Fruit fly (Drosophila melanogaster) whole organism, embryonic: ENCODE data around the gene Vha16-3.

Experiments
- Abd-B ChIP-seq: fragments of 200-800 bp; sonication (Bioruptor generic); optimal IDR thresholded peaks from 2 replicates; lab custom pipeline; 2018; ENCODE audit warnings: missing biosample characterization, mild to moderate bottlenecking, missing genetic modification characterization, moderate library complexity
- Atf3 ChIP-seq: fragments of 200-800 bp; sonication (Bioruptor generic); optimal IDR thresholded peaks from 3 replicates; lab custom pipeline; 2016; ENCODE audit warnings: missing biosample characterization, missing genetic modification characterization
- CG10209 ChIP-seq: fragments of 200-800 bp; sonication (Bioruptor generic); optimal IDR thresholded peaks from 3 replicates; lab custom pipeline; 2017; ENCODE audit warnings: missing biosample characterization, mild to moderate bottlenecking, missing genetic modification characterization, missing genetic modification reagents
- CG10366 ChIP-seq: fragments of 200-800 bp; sonication (Bioruptor generic); IDR thresholded peaks from 2 replicates; pipeline ENCODE4 v1.3.6; 2022; ENCODE audit warnings: missing biosample characterization, missing genetic modification characterization
- CG11456 ChIP-seq: fragments of 200-800 bp; sonication (Bioruptor generic); IDR thresholded peaks from 3 replicates; pipeline ENCODE4 v1.3.6; 2022; ENCODE audit warnings: missing biosample characterization, missing genetic modification characterization
- CG12744 ChIP-seq: fragments of 200-800 bp; sonication (Bioruptor generic); optimal IDR thresholded peaks from 2 replicates; lab custom pipeline; 2016; ENCODE audit warnings: missing biosample characterization, missing genetic modification characterization
- CG14441 ChIP-seq: fragments of 200-800 bp; sonication (Bioruptor generic); IDR thresholded peaks from 2 replicates; pipeline ENCODE4 v1.3.6; 2022; ENCODE audit warnings: missing biosample characterization, missing genetic modification characterization
- CG1603 ChIP-seq: fragments of 200-800 bp; sonication (Bioruptor generic); optimal IDR thresholded peaks from 2 replicates; lab custom pipeline; 2019; ENCODE audit warnings: missing biosample characterization, mild to moderate bottlenecking, missing genetic modification characterization, moderate library complexity
- CG17186 ChIP-seq: fragments of 200-800 bp; sonication (Bioruptor generic); optimal IDR thresholded peaks from 3 replicates; lab custom pipeline; 2017; ENCODE audit warnings: missing biosample characterization, missing genetic modification reagents, missing genetic modification characterization
- CG3163 ChIP-seq: fragments of 200-800 bp; sonication (Bioruptor generic); optimal IDR thresholded peaks from 3 replicates; lab custom pipeline; 2016; ENCODE audit warnings: missing biosample characterization, missing genetic modification characterization
- CG33213 ChIP-seq: fragments of 200-800 bp; sonication (Bioruptor generic); optimal IDR thresholded peaks from 3 replicates; lab custom pipeline; 2016; ENCODE audit warnings: missing biosample characterization, missing genetic modification characterization
- CG6272 ChIP-seq: fragments of 200-800 bp; sonication (Bioruptor generic); IDR thresholded peaks from 2 replicates; pipeline ENCODE4 v1.3.6; 2022; ENCODE audit warnings: missing biosample characterization, missing genetic modification characterization
- CG7839 ChIP-seq: fragments of 200-800 bp; sonication (Bioruptor generic); optimal IDR thresholded peaks from 3 replicates; lab custom pipeline; 2018; ENCODE audit warnings: missing biosample characterization, mild to moderate bottlenecking, missing genetic modification characterization, moderate library complexity
- CTCF ChIP-seq: fragments of 200-800 bp; sonication (Bioruptor generic); optimal IDR thresholded peaks from 2 replicates; lab custom pipeline; 2017; ENCODE audit warnings: missing biosample characterization, mild to moderate bottlenecking, missing genetic modification characterization, moderate library complexity
- Deaf1 ChIP-seq: fragments of 200-800 bp; optimal IDR thresholded peaks from 3 replicates; lab custom pipeline; 2019; ENCODE audit warnings: missing biosample characterization, mild to moderate bottlenecking, missing genetic modification characterization, moderate library complexity
- Dp ChIP-seq: fragments of 200-800 bp; sonication (Bioruptor generic); optimal IDR thresholded peaks from 2 replicates; lab custom pipeline; 2018; ENCODE audit warnings: missing biosample characterization, mild to moderate bottlenecking, missing genetic modification characterization, moderate library complexity
- ERR ChIP-seq: fragments of 200-800 bp; sonication (Bioruptor generic); optimal IDR thresholded peaks from 2 replicates; lab custom pipeline; 2016; ENCODE audit warnings: missing biosample characterization, missing genetic modification characterization
- Ets65A ChIP-seq: fragments of 200-800 bp; sonication (Bioruptor generic); peaks from one replicate; lab custom pipeline; 2016; ENCODE audit warnings: missing biosample characterization, missing genetic modification characterization
- Ets97D ChIP-seq: fragments of 200-800 bp; sonication (Bioruptor generic); optimal IDR thresholded peaks from 3 replicates; lab custom pipeline; 2016; ENCODE audit warnings: missing biosample characterization, missing genetic modification characterization
- Fer2 ChIP-seq: fragments of 200-800 bp; sonication (Bioruptor generic); optimal IDR thresholded peaks from 2 replicates; lab custom pipeline; 2018; ENCODE audit warnings: missing biosample characterization, mild to moderate bottlenecking, missing genetic modification characterization, moderate library complexity
- HLHmδ ChIP-seq: fragments of 200-800 bp; sonication (Bioruptor generic); optimal IDR thresholded peaks from 2 replicates; lab custom pipeline; 2018; ENCODE audit warnings: missing biosample characterization, mild to moderate bottlenecking, missing genetic modification characterization, moderate library complexity
- Hand ChIP-seq: fragments of 200-800 bp; sonication (Bioruptor generic); optimal IDR thresholded peaks from 2 replicates; lab custom pipeline; 2017; ENCODE audit warnings: mild to moderate bottlenecking, missing biosample characterization, missing genetic modification reagents, missing genetic modification characterization
- Hmr ChIP-seq: fragments of 200-800 bp; sonication (Bioruptor generic); optimal IDR thresholded peaks from 3 replicates; lab custom pipeline; 2017; ENCODE audit warnings: mild to moderate bottlenecking, missing biosample characterization, missing genetic modification reagents, missing genetic modification characterization
- Kr ChIP-seq: fragments of 200-800 bp; sonication (Bioruptor generic); optimal IDR thresholded peaks from 2 replicates; lab custom pipeline; 2017; ENCODE audit warnings: missing biosample characterization, mild to moderate bottlenecking, missing genetic modification characterization
- Lhr ChIP-seq: fragments of 200-800 bp; sonication (Bioruptor generic); optimal IDR thresholded peaks from 3 replicates; lab custom pipeline; 2017; ENCODE audit warnings: mild to moderate bottlenecking, missing biosample characterization, missing genetic modification reagents, missing genetic modification characterization
- MTF-1 ChIP-seq: fragments of 200-800 bp; sonication (Bioruptor generic); optimal IDR thresholded peaks from 2 replicates; lab custom pipeline; 2018; ENCODE audit warnings: missing biosample characterization, mild to moderate bottlenecking, missing genetic modification characterization, borderline replicate concordance
- Max ChIP-seq: fragments of 200-800 bp; sonication (Bioruptor generic); optimal IDR thresholded peaks from 2 replicates; lab custom pipeline; 2016; ENCODE audit warnings: missing biosample characterization, mild to moderate bottlenecking, missing genetic modification characterization
- Med ChIP-seq: fragments of 200-800 bp; sonication (Bioruptor generic); peaks from one replicate; lab custom pipeline; 2016; ENCODE audit warnings: missing biosample characterization, missing genetic modification characterization, mild to moderate bottlenecking, inconsistent platforms, moderate library complexity
- Opbp ChIP-seq: fragments of 200-800 bp; sonication (Bioruptor generic); IDR thresholded peaks from 3 replicates; pipeline ENCODE4 v1.3.6; 2022; ENCODE audit warnings: missing biosample characterization, missing genetic modification characterization; ENCODE audit not compliant: partially characterized antibody
- Rfx ChIP-seq: fragments of 200-800 bp; sonication (Bioruptor generic); IDR thresholded peaks from 2 replicates; pipeline ENCODE4 v1.3.6; 2022; ENCODE audit warnings: missing biosample characterization, missing genetic modification characterization
- TFAM ChIP-seq: fragments of 200-800 bp; sonication (Bioruptor generic); optimal IDR thresholded peaks from 2 replicates; lab custom pipeline; 2017; ENCODE audit warnings: missing biosample characterization, missing genetic modification characterization, inconsistent platforms
- Xbp1 ChIP-seq: fragments of 200-800 bp; sonication (Bioruptor generic); optimal IDR thresholded peaks from 3 replicates; lab custom pipeline; 2016; ENCODE audit warnings: missing biosample characterization, mild to moderate bottlenecking, missing genetic modification characterization
- bowl ChIP-seq: fragments of 200-800 bp; sonication (Bioruptor generic); IDR thresholded peaks from 2 replicates; pipeline ENCODE4 v1.3.6; 2022; ENCODE audit warnings: missing biosample characterization, missing genetic modification characterization
- cg ChIP-seq: fragments of 200-800 bp; sonication (Bioruptor generic); optimal IDR thresholded peaks from 3 replicates; lab custom pipeline; 2019; ENCODE audit warnings: missing biosample characterization, mild to moderate bottlenecking, missing genetic modification characterization, moderate library complexity
- ci ChIP-seq: fragments of 200-800 bp; sonication (Bioruptor generic); IDR thresholded peaks from 3 replicates; pipeline ENCODE4 v1.3.6; 2022; ENCODE audit warnings: missing biosample characterization, missing genetic modification characterization
- hb ChIP-seq: fragments of 200-800 bp; sonication (Bioruptor generic); IDR thresholded peaks from 3 replicates; pipeline ENCODE4 v1.3.6; 2022; ENCODE audit warnings: missing biosample characterization, missing genetic modification characterization; ENCODE audit not compliant: partially characterized antibody
- insv ChIP-seq, 2 experiments: fragments of 200-800 bp; sonication (Bioruptor generic); optimal IDR thresholded peaks; 3 replicates each; lab custom pipeline; 2016 to 2018; ENCODE audit warnings: missing biosample characterization in 2 of 2, missing genetic modification characterization in 2 of 2
- jumu ChIP-seq: fragments of 200-800 bp; sonication (Bioruptor generic); optimal IDR thresholded peaks from 3 replicates; lab custom pipeline; 2016; ENCODE audit warnings: missing biosample characterization, missing genetic modification characterization
- lov ChIP-seq, 2 experiments: fragments of 200-800 bp in 1 of 2; fragments of >200 bp in 1 of 2; sonication (Bioruptor generic) in 1 of 2; IDR thresholded peaks in 1 of 2; optimal IDR thresholded peaks in 1 of 2; 2 replicates in 1 of 2; 3 replicates in 1 of 2; pipeline versions ENCODE4 v1.3.6 to Lab custom; 2017 to 2022; ENCODE audit warnings: missing biosample characterization in 1 of 2, missing genetic modification characterization in 1 of 2
- maf-S ChIP-seq: fragments of 200-800 bp; sonication (Bioruptor generic); optimal IDR thresholded peaks from 2 replicates; lab custom pipeline; 2016; ENCODE audit warnings: missing biosample characterization, missing genetic modification characterization
- mld ChIP-seq: fragments of 200-800 bp; sonication (Bioruptor generic); IDR thresholded peaks from 3 replicates; pipeline ENCODE4 v1.3.6; 2022; ENCODE audit warnings: missing biosample characterization, missing genetic modification characterization; ENCODE audit not compliant: partially characterized antibody
- otp ChIP-seq: fragments of 200-800 bp; sonication (Bioruptor generic); IDR thresholded peaks from 3 replicates; pipeline ENCODE4, ENCODE4 v1.3.6; 2022; ENCODE audit warnings: missing biosample characterization, missing genetic modification characterization
- pan ChIP-seq, 4 experiments: fragments of >200 bp in 3 of 4; fragments of 200-800 bp in 1 of 4; sonication (Bioruptor generic) in 1 of 4; optimal IDR thresholded peaks in 3 of 4; IDR thresholded peaks in 1 of 4; 2 replicates each; pipeline versions ENCODE4 v1.3.6 to Lab custom; 2017 to 2022; ENCODE audit warnings: missing biosample characterization in 2 of 4, missing genetic modification characterization in 2 of 4, mixed read lengths in 1 of 4
- prd ChIP-seq, 3 experiments: fragments of >200 bp in 2 of 3; fragments of 200-800 bp in 1 of 3; sonication (Bioruptor generic) in 1 of 3; optimal IDR thresholded peaks in 2 of 3; IDR thresholded peaks in 1 of 3; 2 replicates in 2 of 3; 3 replicates in 1 of 3; pipeline versions ENCODE4 v1.3.6 to Lab custom; 2017 to 2022; ENCODE audit warnings: missing biosample characterization in 1 of 3, missing genetic modification characterization in 1 of 3
- sob ChIP-seq: fragments of 200-800 bp; sonication (Bioruptor generic); IDR thresholded peaks from 2 replicates; pipeline ENCODE4 v1.3.6; 2022; ENCODE audit warnings: missing biosample characterization, missing genetic modification characterization
- wek ChIP-seq: fragments of 200-800 bp; sonication (Bioruptor generic); optimal IDR thresholded peaks from 3 replicates; lab custom pipeline; 2018; ENCODE audit warnings: missing biosample characterization, mild to moderate bottlenecking, missing genetic modification characterization, moderate library complexity
- zfh1 ChIP-seq: fragments of 200-800 bp; sonication (Bioruptor generic); IDR thresholded peaks from 3 replicates; pipeline ENCODE4 v1.3.6; 2022; ENCODE audit warnings: missing biosample characterization, missing genetic modification characterization

Gene Vha16-3

DNA sequence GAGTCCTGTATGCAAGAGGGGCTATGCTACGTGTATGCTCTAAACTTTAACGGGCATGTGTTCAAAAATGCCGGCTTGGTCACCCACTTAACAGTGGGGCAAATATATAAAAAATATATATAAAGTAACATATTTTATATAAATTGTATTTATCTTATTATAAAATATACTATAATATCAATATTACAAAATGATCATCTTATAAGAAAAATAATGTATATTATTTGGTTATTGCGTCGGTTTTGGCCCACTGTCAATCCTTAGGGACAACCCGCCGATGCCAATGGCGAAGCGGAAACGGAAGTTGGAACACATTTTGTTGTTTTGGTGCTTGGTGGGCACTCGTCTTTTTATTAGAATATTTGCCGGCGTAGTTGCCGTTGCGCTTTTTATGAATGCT lies 22.6 kb upstream of the Vha16-3 start (continued):
- TF ChIP-seq Abd-B (GFP tag; lab: Kevin White, UChicago) = peak; percentile 19
- peak; percentile 53 for TF ChIP-seq Hand (GFP tag; lab: Kevin White, UChicago)
- TF ChIP-seq Rfx (GFP tag; lab: Robert Waterston, UW) = no peak

DNA sequence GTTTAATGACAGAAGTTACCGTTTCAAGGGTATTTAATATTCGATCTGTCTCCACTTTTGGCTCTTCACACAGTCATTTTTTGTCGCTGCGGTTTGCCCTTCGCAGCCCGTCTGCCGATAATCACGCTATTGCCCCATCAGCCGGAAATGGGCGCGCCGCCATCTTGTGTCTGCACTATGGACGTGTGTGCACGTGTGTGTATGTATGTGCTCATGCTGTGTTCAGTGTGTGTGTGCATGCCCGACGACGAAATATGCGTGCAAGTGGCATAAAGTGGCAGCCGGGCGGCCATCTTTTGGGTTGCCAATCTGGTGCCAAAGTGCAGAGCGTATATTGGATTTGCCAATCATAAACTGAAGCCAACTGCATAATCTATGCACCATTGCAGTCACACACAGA lies 18.6 kb upstream of the Vha16-3 start:
- TF ChIP-seq CG6272 (GFP tag; lab: Robert Waterston, UW) = 0 out of 2 replicates have a peak, but pooled peaks have one; percentile 16
- TF ChIP-seq Ets65A (GFP tag; lab: Kevin White, UChicago) = peak; percentile 76
- TF ChIP-seq Xbp1 (GFP tag; lab: Kevin White, UChicago) = no peak
- peak; percentile 17 for TF ChIP-seq wek (GFP tag; lab: Kevin White, UChicago)
- TF ChIP-seq Max = no peak
- no peak for TF ChIP-seq CG10366 (GFP tag; lab: Robert Waterston, UW)
- TF ChIP-seq Lhr = no peak
- TF ChIP-seq Hmr = no peak
- TF ChIP-seq mld (GFP tag; lab: Robert Waterston, UW) = no peak
- TF ChIP-seq lov (optimal IDR thresholded peaks at IDR 0.05; lab: Kevin White, UChicago) = no peak
- TF ChIP-seq lov (GFP tag; IDR thresholded peaks at IDR 0.05; lab: Robert Waterston, UW) = 0 out of 3 replicates have a peak, but pooled peaks have one; percentile 19
- TF ChIP-seq otp = 0 out of 3 replicates have a peak, but pooled peaks have one; percentile 25
- TF ChIP-seq Deaf1 (tag; lab: Kevin White, UChicago) = no peak
- TF ChIP-seq CG12744 (GFP tag; lab: Kevin White, UChicago) = no peak
- 0 out of 3 replicates have a peak, but pooled peaks have one; percentile 10 for TF ChIP-seq zfh1 (GFP tag; lab: Robert Waterston, UW)
- no peak for TF ChIP-seq insv (GFP tag; optimal IDR thresholded peaks at IDR 0.05; lab: Kevin White, UChicago)
- no peak for TF ChIP-seq bowl
- peak; percentile 70 for TF ChIP-seq Ets97D (GFP tag; lab: Kevin White, UChicago)
- no peak for TF ChIP-seq prd (optimal IDR thresholded peaks at IDR 0.05; lab: Kevin White, UChicago)
- TF ChIP-seq prd (GFP tag; IDR thresholded peaks at IDR 0.05; lab: Robert Waterston, UW) = peak; percentile 18; the same call in 1 of the 3 replicates
- peak; percentile 54; the same call in 1 of the 3 replicates for TF ChIP-seq CG11456 (GFP tag; lab: Robert Waterston, UW)
- TF ChIP-seq Atf3 (GFP tag; lab: Kevin White, UChicago) = no peak
- no peak for TF ChIP-seq ERR (GFP tag; lab: Kevin White, UChicago)
- TF ChIP-seq CG17186 (GFP tag; lab: Kevin White, UChicago) = no peak
- no peak for TF ChIP-seq CG7839 (tag; lab: Kevin White, UChicago)
- peak; percentile 22 for TF ChIP-seq CG1603
- no peak for TF ChIP-seq CG3163
- no peak for TF ChIP-seq CG33213 (GFP tag; lab: Kevin White, UChicago)
- peak; percentile 2 for TF ChIP-seq cg (GFP tag; lab: Kevin White, UChicago)
- TF ChIP-seq CG14441 (GFP tag; lab: Robert Waterston, UW) = peak; percentile 42
- no peak for TF ChIP-seq MTF-1 (GFP tag; lab: Kevin White, UChicago)
- no peak for TF ChIP-seq Dp (GFP tag; lab: Kevin White, UChicago)
- peak; percentile 70 for TF ChIP-seq HLHmδ (GFP tag; lab: Kevin White, UChicago)
- TF ChIP-seq ci = peak; percentile 55; the same call in 1 of the 3 replicates
- peak; percentile 57 for TF ChIP-seq Med (GFP tag; lab: Kevin White, UChicago)
- no peak for TF ChIP-seq sob
- no peak for TF ChIP-seq CTCF (GFP tag; lab: Kevin White, UChicago)
- TF ChIP-seq jumu (GFP tag; lab: Kevin White, UChicago) = no peak
- no peak for TF ChIP-seq Fer2
- no peak for TF ChIP-seq hb (GFP tag; lab: Robert Waterston, UW)
- no peak for TF ChIP-seq Kr (GFP tag; lab: Kevin White, UChicago)
- 0 out of 3 replicates have a peak, but pooled peaks have one; percentile 16 for TF ChIP-seq Opbp (GFP tag; lab: Robert Waterston, UW)
- TF ChIP-seq pan (optimal IDR thresholded peaks at IDR 0.05; lab: Kevin White, UChicago) = no peak
- no peak for TF ChIP-seq pan (GFP tag; optimal IDR thresholded peaks at IDR 0.05 in 1 of 2, IDR thresholded peaks at IDR 0.05 in 1 of 2)
- no peak for TF ChIP-seq CG10209 (GFP tag; lab: Kevin White, UChicago)
- TF ChIP-seq maf-S (GFP tag; lab: Kevin White, UChicago) = no peak
- TF ChIP-seq TFAM (GFP tag; lab: Kevin White, UChicago) = no peak
